Worm (Caenorhabditis elegans) whole organism, L4/young adult: ENCODE results near the gene T24C2.3.

Experiments
- W03F9.2 ChIP-seq: fragments of 150-350 bp; optimal IDR thresholded peaks from 2 replicates; lab custom pipeline; 2014; ENCODE audit warnings: missing biosample characterization, missing genetic modification characterization
- dao-5 ChIP-seq: sonication (generic microtip); optimal IDR thresholded peaks from 2 replicates; lab custom pipeline; 2016; ENCODE audit warnings: missing genotype, missing genetic modification characterization, moderate library complexity, missing compliant biosample characterization

ce11 chrX:14575920-14576319 lies 32.6 kb downstream of the T24C2.3 start:
- no peak for TF ChIP-seq dao-5 (tag; lab: Kevin White, UChicago)
- TF ChIP-seq W03F9.2 (tag; lab: Kevin White, UChicago), result no peak
